Fruit fly (Drosophila melanogaster): ENCODE results near the gene CG4822.

The CG4822 gene

dm6 chr2L:88528-88927 lies 33.0 kb downstream of the CG4822 start:
- TF ChIP-seq usp (GFP tag; optimal IDR thresholded peaks at IDR 0.05), result no peak
- no peak for TF ChIP-seq Mio (GFP tag; optimal IDR thresholded peaks at IDR 0.05)
- TF ChIP-seq lola (GFP tag; optimal IDR thresholded peaks at IDR 0.05), result no peak
- TF ChIP-seq CrebA (GFP tag; optimal IDR thresholded peaks at IDR 0.05; ENCODE audit: borderline replicate concordance), result no peak
- TF ChIP-seq sv (GFP tag; optimal IDR thresholded peaks at IDR 0.05), result no peak
- TF ChIP-seq Abd-B (GFP tag; optimal IDR thresholded peaks at IDR 0.05), result no peak
- TF ChIP-seq HLH106 (tag; optimal IDR thresholded peaks at IDR 0.05), result peak; percentile 41
- TF ChIP-seq Rel (GFP tag; optimal IDR thresholded peaks at IDR 0.05), result no peak
- TF ChIP-seq Rel (tag; optimal IDR thresholded peaks at IDR 0.05), result no peak
- no peak for TF ChIP-seq Dif (GFP tag; optimal IDR thresholded peaks at IDR 0.05; ENCODE audit: partially characterized antibody)
- TF ChIP-seq CG32264 (GFP tag; optimal IDR thresholded peaks at IDR 0.05), result no peak
- no peak for TF ChIP-seq dl (GFP tag; optimal IDR thresholded peaks at IDR 0.05; ENCODE audit: insufficient read depth in 1 of 2, partially characterized antibody in 2 of 2)
- TF ChIP-seq tai (GFP tag; optimal IDR thresholded peaks at IDR 0.05), result no peak
- TF ChIP-seq Dfd (GFP tag; optimal IDR thresholded peaks at IDR 0.05), result no peak
- no peak for TF ChIP-seq GATAd (GFP tag; optimal IDR thresholded peaks at IDR 0.05)
- TF ChIP-seq Hr78 (GFP tag; optimal IDR thresholded peaks at IDR 0.05), result no peak
- peak; percentile 27 for TF ChIP-seq h (GFP tag; optimal IDR thresholded peaks at IDR 0.05)
- TF ChIP-seq Jra (GFP tag; optimal IDR thresholded peaks at IDR 0.05), result no peak
- no peak for TF ChIP-seq jim (GFP tag; optimal IDR thresholded peaks at IDR 0.05)
- no peak for TF ChIP-seq brk (GFP tag; optimal IDR thresholded peaks at IDR 0.05)
- TF ChIP-seq br (GFP tag; optimal IDR thresholded peaks at IDR 0.05), result peak; percentile 19
- TF ChIP-seq sage (GFP tag; optimal IDR thresholded peaks at IDR 0.05), result no peak
- peak; percentile 54 for TF ChIP-seq fru (GFP tag; optimal IDR thresholded peaks at IDR 0.05)
- TF ChIP-seq Vsx2 (GFP tag; optimal IDR thresholded peaks at IDR 0.05; ENCODE audit: partially characterized antibody), result peak; percentile 67
- no peak for TF ChIP-seq Sp1 (GFP tag; optimal IDR thresholded peaks at IDR 0.05)
- peak; percentile 29 for TF ChIP-seq woc (GFP tag; optimal IDR thresholded peaks at IDR 0.05)
- peak; percentile 20 for TF ChIP-seq OdsH (GFP tag; optimal IDR thresholded peaks at IDR 0.05)
- no peak for TF ChIP-seq dsf (GFP tag; optimal IDR thresholded peaks at IDR 0.05; ENCODE audit: borderline replicate concordance)
- no peak for TF ChIP-seq CG9705 (GFP tag; optimal IDR thresholded peaks at IDR 0.05)
- no peak for TF ChIP-seq pan (optimal IDR thresholded peaks at IDR 0.05)
- no peak for TF ChIP-seq Hnf4 (GFP tag; optimal IDR thresholded peaks at IDR 0.05)
- no peak for TF ChIP-seq N (GFP tag; optimal IDR thresholded peaks at IDR 0.05)
- TF ChIP-seq Hr83 (GFP tag; optimal IDR thresholded peaks at IDR 0.05; ENCODE audit: poor library complexity, severe bottlenecking), result no peak
- TF ChIP-seq psq (GFP tag; optimal IDR thresholded peaks at IDR 0.05), result no peak
- no peak for TF ChIP-seq dmrt93B (GFP tag; optimal IDR thresholded peaks at IDR 0.05)
- peak; percentile 29 for TF ChIP-seq rgr (GFP tag; optimal IDR thresholded peaks at IDR 0.05)
- TF ChIP-seq ey (GFP tag; optimal IDR thresholded peaks at IDR 0.05), result peak; percentile 47
- TF ChIP-seq Myc (optimal IDR thresholded peaks at IDR 0.05), result no peak
- peak in 1 of 2 experiments; percentile 49 for TF ChIP-seq foxo (GFP tag; optimal IDR thresholded peaks at IDR 0.05)

dm6 chr2L:87255-87723 lies 34.3 kb downstream of the CG4822 start, which contains the start of gene net:
net (minus strand) TSS chr2L:87387.
- TF ChIP-seq Jra (GFP tag; optimal IDR thresholded peaks at IDR 0.05), result no peak
- no peak for TF ChIP-seq usp (GFP tag; optimal IDR thresholded peaks at IDR 0.05)
- TF ChIP-seq Vsx2 (GFP tag; optimal IDR thresholded peaks at IDR 0.05; ENCODE audit: partially characterized antibody), result no peak
- TF ChIP-seq Hr83 (GFP tag; optimal IDR thresholded peaks at IDR 0.05; ENCODE audit: poor library complexity, severe bottlenecking), result peak; percentile 67
- TF ChIP-seq br (GFP tag; optimal IDR thresholded peaks at IDR 0.05), result peak; percentile 50
- TF ChIP-seq CrebA (GFP tag; optimal IDR thresholded peaks at IDR 0.05; ENCODE audit: borderline replicate concordance), result peak; percentile 32
- no peak for TF ChIP-seq Abd-B (GFP tag; optimal IDR thresholded peaks at IDR 0.05)
- TF ChIP-seq dmrt93B (GFP tag; optimal IDR thresholded peaks at IDR 0.05), result peak; percentile 52
- no peak for TF ChIP-seq pan (optimal IDR thresholded peaks at IDR 0.05)
- TF ChIP-seq sv (GFP tag; optimal IDR thresholded peaks at IDR 0.05), result peak; percentile 3
- peak; percentile 55 for TF ChIP-seq brk (GFP tag; optimal IDR thresholded peaks at IDR 0.05)
- peak; percentile 88 for TF ChIP-seq HLH106 (tag; optimal IDR thresholded peaks at IDR 0.05)
- TF ChIP-seq tai (GFP tag; optimal IDR thresholded peaks at IDR 0.05), result no peak
- TF ChIP-seq Dfd (GFP tag; optimal IDR thresholded peaks at IDR 0.05), result no peak
- TF ChIP-seq psq (GFP tag; optimal IDR thresholded peaks at IDR 0.05), result peak; percentile 30
- peak; percentile 99 for TF ChIP-seq Myc (optimal IDR thresholded peaks at IDR 0.05)
- no peak for TF ChIP-seq Rel (GFP tag; optimal IDR thresholded peaks at IDR 0.05)
- peak; percentile 76 for TF ChIP-seq Rel (tag; optimal IDR thresholded peaks at IDR 0.05)
- TF ChIP-seq fru (GFP tag; optimal IDR thresholded peaks at IDR 0.05), result peak; percentile 58
- TF ChIP-seq Hnf4 (GFP tag; optimal IDR thresholded peaks at IDR 0.05), result no peak
- peak; percentile 73 for TF ChIP-seq h (GFP tag; optimal IDR thresholded peaks at IDR 0.05)
- no peak for TF ChIP-seq jim (GFP tag; optimal IDR thresholded peaks at IDR 0.05)
- no peak for TF ChIP-seq sage (GFP tag; optimal IDR thresholded peaks at IDR 0.05)
- no peak for TF ChIP-seq CG32264 (GFP tag; optimal IDR thresholded peaks at IDR 0.05)
- TF ChIP-seq OdsH (GFP tag; optimal IDR thresholded peaks at IDR 0.05), result peak; percentile 57
- TF ChIP-seq Hr78 (GFP tag; optimal IDR thresholded peaks at IDR 0.05), result no peak
- peak; percentile 73 for TF ChIP-seq woc (GFP tag; optimal IDR thresholded peaks at IDR 0.05)
- TF ChIP-seq ey (GFP tag; optimal IDR thresholded peaks at IDR 0.05), result peak; percentile 31
- peak in 1 of 2 experiments; percentile 22 for TF ChIP-seq dl (GFP tag; optimal IDR thresholded peaks at IDR 0.05; ENCODE audit: insufficient read depth in 1 of 2, partially characterized antibody in 2 of 2)
- TF ChIP-seq N (GFP tag; optimal IDR thresholded peaks at IDR 0.05), result no peak
- no peak for TF ChIP-seq lola (GFP tag; optimal IDR thresholded peaks at IDR 0.05)
- peak; percentile 81 for TF ChIP-seq CG9705 (GFP tag; optimal IDR thresholded peaks at IDR 0.05)
- TF ChIP-seq Dif (GFP tag; optimal IDR thresholded peaks at IDR 0.05; ENCODE audit: partially characterized antibody), result peak; percentile 62
- TF ChIP-seq Sp1 (GFP tag; optimal IDR thresholded peaks at IDR 0.05), result peak; percentile 87
- TF ChIP-seq GATAd (GFP tag; optimal IDR thresholded peaks at IDR 0.05), result no peak
- TF ChIP-seq rgr (GFP tag; optimal IDR thresholded peaks at IDR 0.05), result peak; percentile 76
- TF ChIP-seq dsf (GFP tag; optimal IDR thresholded peaks at IDR 0.05; ENCODE audit: borderline replicate concordance), result no peak
- peak in 1 of 2 experiments; percentile 72 for TF ChIP-seq foxo (GFP tag; optimal IDR thresholded peaks at IDR 0.05)
- TF ChIP-seq Mio (GFP tag; optimal IDR thresholded peaks at IDR 0.05), result no peak

All from whole organism, wandering third instar larva.